Fruit fly (Drosophila melanogaster): ENCODE measurements around the gene tty.

The tty gene

dm6 chrX:21375595-21376047, 36.1 kb upstream of the tty start (continued):
- TF ChIP-seq prd (optimal IDR thresholded peaks at IDR 0.05) = no peak
- TF ChIP-seq prd (GFP tag; IDR thresholded peaks at IDR 0.05) = 0 out of 3 replicates have a peak, but pooled peaks have one; percentile 37
- TF ChIP-seq HmgD (GFP tag; optimal IDR thresholded peaks at IDR 0.05) = no peak
- peak; percentile 2 for TF ChIP-seq scrt (GFP tag; optimal IDR thresholded peaks at IDR 0.05)
- no peak for TF ChIP-seq CG7987 (GFP tag; optimal IDR thresholded peaks at IDR 0.05)
- no peak for TF ChIP-seq CG14710 (tag; optimal IDR thresholded peaks at IDR 0.05)
- no peak for TF ChIP-seq disco-r (GFP tag; optimal IDR thresholded peaks at IDR 0.05)
- TF ChIP-seq CG17802 (tag; optimal IDR thresholded peaks at IDR 0.05) = no peak
- no peak for TF ChIP-seq CG16815 (GFP tag; optimal IDR thresholded peaks at IDR 0.05)
- peak; percentile 2 for TF ChIP-seq lbe (GFP tag; optimal IDR thresholded peaks at IDR 0.05)
- TF ChIP-seq B-H2 (GFP tag; optimal IDR thresholded peaks at IDR 0.05) = no peak
- no peak for TF ChIP-seq CG30020 (tag; optimal IDR thresholded peaks at IDR 0.05)
- no peak for TF ChIP-seq trh (GFP tag; optimal IDR thresholded peaks at IDR 0.05)
- TF ChIP-seq D19A (tag; optimal IDR thresholded peaks at IDR 0.05) = peak; percentile 24
- no peak for TF ChIP-seq CG11085 (GFP tag; IDR thresholded peaks at IDR 0.05)
- TF ChIP-seq ken (GFP tag; IDR thresholded peaks at IDR 0.05) = no peak
- TF ChIP-seq Abd-B (GFP tag; optimal IDR thresholded peaks at IDR 0.05) = no peak
- TF ChIP-seq CG32532 (GFP tag; IDR thresholded peaks at IDR 0.05) = peak; percentile 59
- TF ChIP-seq CG6654 (GFP tag; optimal IDR thresholded peaks at IDR 0.05) = no peak
- TF ChIP-seq zf30C (GFP tag; optimal IDR thresholded peaks at IDR 0.05) = no peak
- TF ChIP-seq HmgZ (tag; optimal IDR thresholded peaks at IDR 0.05) = peak; percentile 10
- no peak for TF ChIP-seq ewg (GFP tag; optimal IDR thresholded peaks at IDR 0.05)
- TF ChIP-seq D (optimal IDR thresholded peaks at IDR 0.05) = no peak
- no peak for TF ChIP-seq D (GFP tag; optimal IDR thresholded peaks at IDR 0.05)
- TF ChIP-seq exex (tag; optimal IDR thresholded peaks at IDR 0.05) = no peak
- TF ChIP-seq sug (tag; optimal IDR thresholded peaks at IDR 0.05) = peak; percentile 30
- TF ChIP-seq CG3281 (GFP tag; optimal IDR thresholded peaks at IDR 0.05) = peak; percentile 61
- TF ChIP-seq Camta (GFP tag; optimal IDR thresholded peaks at IDR 0.05) = no peak
- TF ChIP-seq H2.0 (GFP tag; IDR thresholded peaks at IDR 0.05) = no peak
- no peak for TF ChIP-seq D19B (GFP tag; optimal IDR thresholded peaks at IDR 0.05)
- TF ChIP-seq gsb-n (tag; optimal IDR thresholded peaks at IDR 0.05) = no peak
- peak; percentile 40 for TF ChIP-seq Hr3 (GFP tag; optimal IDR thresholded peaks at IDR 0.05)
- no peak for TF ChIP-seq CG14860 (GFP tag; IDR thresholded peaks at IDR 0.05; ENCODE audit: partially characterized antibody)
- peak; percentile 40 for TF ChIP-seq CG2712 (tag; optimal IDR thresholded peaks at IDR 0.05)
- TF ChIP-seq CG2199 (GFP tag; IDR thresholded peaks at IDR 0.05) = no peak
- TF ChIP-seq Sox100B (GFP tag; optimal IDR thresholded peaks at IDR 0.05) = peak; percentile 54
- no peak; the same call in 1 of the 2 replicates for TF ChIP-seq onecut (GFP tag; IDR thresholded peaks at IDR 0.05)
- TF ChIP-seq cas (GFP tag; IDR thresholded peaks at IDR 0.05) = no peak
- TF ChIP-seq Dbx (GFP tag; IDR thresholded peaks at IDR 0.05) = 0 out of 3 replicates have a peak, but pooled peaks have one; percentile 30
- no peak for TF ChIP-seq grn (GFP tag; optimal IDR thresholded peaks at IDR 0.05)
- TF ChIP-seq CG34422 (GFP tag; IDR thresholded peaks at IDR 0.05) = no peak
- no peak for TF ChIP-seq hbn (GFP tag; IDR thresholded peaks at IDR 0.05; ENCODE audit: partially characterized antibody)
- no peak for TF ChIP-seq CG4730 (GFP tag; IDR thresholded peaks at IDR 0.05)
- no peak for TF ChIP-seq CG3726 (GFP tag; IDR thresholded peaks at IDR 0.05)
- TF ChIP-seq Gsc (GFP tag; IDR thresholded peaks at IDR 0.05) = no peak
- TF ChIP-seq wor (GFP tag; IDR thresholded peaks at IDR 0.05) = no peak
- no peak for TF ChIP-seq CG12299 (tag; optimal IDR thresholded peaks at IDR 0.05)
- no peak for TF ChIP-seq CG11696 (GFP tag; IDR thresholded peaks at IDR 0.05)
- TF ChIP-seq CG12744 (GFP tag; optimal IDR thresholded peaks at IDR 0.05) = no peak
- TF ChIP-seq CG10366 (GFP tag; IDR thresholded peaks at IDR 0.05) = peak; percentile 16; the same call in 1 of the 2 replicates
- peak in 1 of 2 experiments; percentile 8 for TF ChIP-seq Eip74EF (GFP tag; optimal IDR thresholded peaks at IDR 0.05)
- no peak for TF ChIP-seq pb (GFP tag; optimal IDR thresholded peaks at IDR 0.05)
